Worm (Caenorhabditis elegans) whole organism, L2 larva: ENCODE data around the gene F31B9.3.

ENCODE experiments used
- F13H6.1 ChIP-seq: sonication (generic microtip); optimal IDR thresholded peaks from 2 replicates; lab custom pipeline; 2016; ENCODE audit warnings: missing genetic modification characterization, missing compliant biosample characterization
- Y55F3AM.14 ChIP-seq: fragments of 200-800 bp; sonication (Bioruptor generic); optimal IDR thresholded peaks from 2 replicates; lab custom pipeline; 2018; ENCODE audit warnings: mild to moderate bottlenecking, missing genetic modification characterization, missing compliant biosample characterization
- alr-1 ChIP-seq: fragments of 150-350 bp; optimal IDR thresholded peaks from 2 replicates; lab custom pipeline; 2014; ENCODE audit warnings: missing biosample characterization, missing genetic modification characterization
- aly-2 ChIP-seq: fragments of 150-350 bp; optimal IDR thresholded peaks from 2 replicates; lab custom pipeline; 2014; ENCODE audit warnings: missing biosample characterization, missing genetic modification characterization
- ama-1 ChIP-seq: fragments of 150-350 bp; optimal IDR thresholded peaks from 2 replicates; lab custom pipeline; 2018; ENCODE audit warnings: inconsistent platforms
- ceh-82 ChIP-seq: fragments of 150-350 bp; optimal IDR thresholded peaks from 2 replicates; lab custom pipeline; 2014; ENCODE audit warnings: missing biosample characterization, missing genetic modification characterization
- dmd-4 ChIP-seq: sonication (generic microtip); optimal IDR thresholded peaks from 2 replicates; lab custom pipeline; 2017; ENCODE audit warnings: missing biosample characterization, missing genetic modification characterization
- egl-27 ChIP-seq: sonication (generic microtip); optimal IDR thresholded peaks from 3 replicates; lab custom pipeline; 2017; ENCODE audit warnings: missing biosample characterization, missing genetic modification reagents, missing genetic modification characterization
- elt-3 ChIP-seq: sonication (generic microtip); optimal IDR thresholded peaks from 2 replicates; lab custom pipeline; 2017; ENCODE audit warnings: missing biosample characterization, missing genetic modification characterization
- fos-1 ChIP-seq: fragments of 150-350 bp; optimal IDR thresholded peaks from 2 replicates; lab custom pipeline; 2014; ENCODE audit warnings: missing biosample characterization, missing genetic modification characterization
- gmeb-1 ChIP-seq: fragments of 150-350 bp; optimal IDR thresholded peaks from 2 replicates; lab custom pipeline; 2014; ENCODE audit warnings: missing biosample characterization, missing genetic modification characterization
- lin-11 ChIP-seq: fragments of 150-350 bp; sonication (generic microtip); optimal IDR thresholded peaks from 2 replicates; lab custom pipeline; 2014; ENCODE audit warnings: missing biosample characterization, missing genetic modification characterization, inconsistent platforms, mixed read lengths
- lin-13 ChIP-seq: fragments of 150-350 bp; optimal IDR thresholded peaks from 2 replicates; lab custom pipeline; 2014; ENCODE audit warnings: missing biosample characterization, missing genetic modification reagents, missing genetic modification characterization
- lin-39 ChIP-seq: fragments of 150-350 bp; optimal IDR thresholded peaks from 2 replicates; lab custom pipeline; 2014; ENCODE audit warnings: missing biosample characterization, missing genetic modification reagents, missing genetic modification characterization
- lsy-2 ChIP-seq, 2 experiments: fragments of 150-350 bp in 1 of 2; sonication (generic microtip) in 1 of 2; optimal IDR thresholded peaks; 2 replicates each; lab custom pipeline; 2014 to 2017; ENCODE audit warnings: missing biosample characterization in 2 of 2, missing genetic modification characterization in 2 of 2
- mab-5 ChIP-seq: fragments of 150-350 bp; optimal IDR thresholded peaks from 2 replicates; lab custom pipeline; 2014; ENCODE audit warnings: missing biosample characterization, missing genetic modification characterization
- mdl-1 ChIP-seq, 2 experiments: fragments of 150-350 bp in 1 of 2; sonication (generic microtip) in 1 of 2; optimal IDR thresholded peaks; 2 replicates each; lab custom pipeline; 2017; ENCODE audit warnings: missing biosample characterization in 2 of 2, missing genetic modification characterization in 2 of 2
- nhr-10 ChIP-seq: sonication (generic microtip); optimal IDR thresholded peaks from 2 replicates; lab custom pipeline; 2017; ENCODE audit warnings: missing biosample characterization, missing genetic modification characterization
- nhr-11 ChIP-seq: fragments of 150-350 bp; optimal IDR thresholded peaks from 2 replicates; lab custom pipeline; 2014; ENCODE audit warnings: missing biosample characterization, missing genetic modification characterization
- nhr-12 ChIP-seq: fragments of 150-350 bp; optimal IDR thresholded peaks from 2 replicates; lab custom pipeline; 2014; ENCODE audit warnings: missing biosample characterization, missing genetic modification characterization
- nhr-129 ChIP-seq: fragments of 150-350 bp; optimal IDR thresholded peaks from 2 replicates; lab custom pipeline; 2014; ENCODE audit warnings: missing biosample characterization, missing genetic modification characterization
- nhr-21 ChIP-seq: fragments of 150-350 bp; optimal IDR thresholded peaks from 2 replicates; lab custom pipeline; 2014; ENCODE audit warnings: missing biosample characterization, missing genetic modification characterization
- nhr-23 ChIP-seq: fragments of 150-350 bp; optimal IDR thresholded peaks from 2 replicates; lab custom pipeline; 2014; ENCODE audit warnings: missing biosample characterization, missing genetic modification reagents, missing genetic modification characterization
- nhr-237 ChIP-seq: fragments of 150-350 bp; optimal IDR thresholded peaks from 2 replicates; lab custom pipeline; 2014; ENCODE audit warnings: missing biosample characterization, missing genetic modification characterization
- nhr-6 ChIP-seq: fragments of 150-350 bp; optimal IDR thresholded peaks from 2 replicates; lab custom pipeline; 2014; ENCODE audit warnings: missing biosample characterization, missing genetic modification characterization
- nhr-77 ChIP-seq: fragments of 150-350 bp; optimal IDR thresholded peaks from 2 replicates; lab custom pipeline; 2014; ENCODE audit warnings: missing biosample characterization, missing genetic modification characterization
- skn-1 ChIP-seq: sonication (generic microtip); optimal IDR thresholded peaks from 2 replicates; lab custom pipeline; 2017; ENCODE audit warnings: missing biosample characterization, missing genetic modification characterization
- snpc-4 ChIP-seq: fragments of 150-350 bp; optimal IDR thresholded peaks from 2 replicates; lab custom pipeline; 2014; ENCODE audit warnings: missing biosample characterization, missing genetic modification characterization
- unc-39 ChIP-seq: fragments of 150-350 bp; optimal IDR thresholded peaks from 2 replicates; lab custom pipeline; 2014; ENCODE audit warnings: missing biosample characterization, missing genetic modification characterization
- unc-55 ChIP-seq: fragments of 150-350 bp; sonication (generic microtip); optimal IDR thresholded peaks from 3 replicates; lab custom pipeline; 2014; ENCODE audit warnings: missing biosample characterization, missing genetic modification reagents, missing genetic modification characterization
- unc-62 ChIP-seq: fragments of 150-350 bp; optimal IDR thresholded peaks from 2 replicates; lab custom pipeline; 2014; ENCODE audit warnings: missing biosample characterization, missing genetic modification reagents, missing genetic modification characterization
- zag-1 ChIP-seq: fragments of 150-350 bp; optimal IDR thresholded peaks from 2 replicates; lab custom pipeline; 2014; ENCODE audit warnings: missing biosample characterization, missing genetic modification characterization
- ztf-11 ChIP-seq: sonication (generic microtip); optimal IDR thresholded peaks from 2 replicates; lab custom pipeline; 2017; ENCODE audit warnings: missing biosample characterization, missing genetic modification characterization
- ztf-4 ChIP-seq: fragments of 150-350 bp; optimal IDR thresholded peaks from 2 replicates; lab custom pipeline; 2014; ENCODE audit warnings: missing biosample characterization, missing genetic modification characterization

F31B9.3 gene

DNA sequence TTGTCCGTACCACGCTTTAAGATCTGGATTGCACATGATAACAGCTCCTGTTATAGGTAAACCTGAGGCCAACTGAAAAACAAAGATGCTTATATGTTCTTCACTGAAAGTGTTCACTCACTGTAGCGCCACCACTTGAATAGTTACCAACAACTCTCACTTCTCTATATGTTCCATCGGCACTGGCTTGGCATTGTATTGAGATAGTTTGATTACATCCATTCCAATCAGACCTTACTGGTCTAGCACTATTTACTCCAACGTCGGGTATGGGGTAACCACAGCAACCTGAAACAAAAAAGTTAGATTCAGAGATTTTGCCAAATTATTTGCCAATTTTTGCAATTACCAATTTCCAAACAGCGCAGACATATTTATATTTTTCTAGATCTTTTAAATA lies 7.8 kb upstream of the F31B9.3 start:
- TF ChIP-seq aly-2 (tag; lab: Kevin White, UChicago) (no peak), elt-3 (no peak), Y55F3AM.14 (no peak), zag-1 (tag; lab: Kevin White, UChicago) (no peak), lin-13 (no peak), fos-1 (tag; lab: Kevin White, UChicago) (no peak), nhr-129 (tag; lab: Kevin White, UChicago) (no peak), ztf-4 (tag; lab: Kevin White, UChicago) (no peak), unc-39 (no peak), alr-1 (no peak), mdl-1 (tag; optimal IDR thresholded peaks at IDR 0.05; lab: Kevin White, UChicago) (no peak), skn-1 (no peak), snpc-4 (tag; lab: Kevin White, UChicago) (no peak), lin-39 (tag; lab: Kevin White, UChicago) (no peak), nhr-6 (tag; lab: Kevin White, UChicago) (no peak)

DNA sequence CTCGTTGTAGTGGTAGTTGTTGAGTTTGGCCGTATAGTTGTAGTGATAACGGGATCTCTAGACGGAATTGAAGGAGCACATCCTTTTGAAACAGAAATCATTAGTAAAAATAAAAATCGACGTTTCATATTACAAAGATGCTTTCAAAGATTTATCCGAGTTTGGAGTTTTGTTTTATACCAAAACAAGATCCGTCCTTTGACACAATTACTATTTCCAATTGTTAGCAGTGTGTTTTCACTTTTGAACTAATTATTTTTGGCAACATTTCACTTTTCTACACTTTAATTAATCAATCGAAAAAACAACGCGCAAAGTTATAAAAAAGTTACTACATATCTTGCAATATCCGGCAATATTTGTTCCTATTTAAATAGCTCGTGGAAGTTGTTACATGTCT lies 6.5 kb upstream of the F31B9.3 start, which contains the start of the genes F31B9.4 and F31B9.2:
F31B9.4 (minus strand) TSS at position 101 of the 400 bp plus-strand sequence.
F31B9.2 (plus strand) TSS at position 368 of the 400 bp plus-strand sequence.
- TF ChIP-seq ceh-82 (tag; lab: Kevin White, UChicago) (no peak), Y55F3AM.14 (no peak), F13H6.1 (tag; lab: Kevin White, UChicago) (no peak), nhr-12 (tag; lab: Kevin White, UChicago) (no peak), nhr-10 (tag; lab: Kevin White, UChicago) (no peak), unc-55 (no peak), alr-1 (no peak), dmd-4 (tag; lab: Kevin White, UChicago) (no peak), mab-5 (tag; lab: Kevin White, UChicago) (no peak), nhr-6 (tag; lab: Kevin White, UChicago) (no peak), egl-27 (no peak), ztf-11 (tag; lab: Kevin White, UChicago) (no peak), aly-2 (tag; lab: Kevin White, UChicago) (no peak), lin-13 (no peak)

DNA sequence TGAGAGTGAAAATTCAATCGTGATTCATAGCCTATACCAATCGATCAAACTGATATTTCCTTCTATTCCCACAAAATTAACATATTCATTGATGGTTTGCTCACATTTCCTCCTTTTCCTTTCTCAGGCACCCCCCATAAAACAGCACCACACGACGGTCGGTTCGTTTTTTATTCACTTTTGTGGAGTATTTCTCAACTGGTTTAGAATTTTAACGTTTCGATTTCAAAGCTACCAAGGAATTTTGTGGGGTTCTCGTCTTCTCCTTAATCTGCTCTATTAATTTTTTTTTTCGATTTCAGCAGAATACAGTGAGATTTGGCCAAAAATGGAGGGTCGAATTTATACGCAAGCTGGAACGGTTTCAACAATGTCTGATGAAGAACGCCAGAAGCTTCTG lies 4.2 kb upstream of the F31B9.3 start, which contains the start of gene F31B9.7:
F31B9.7 (plus strand) TSS at position 301 of the 400 bp plus-strand sequence.
- TF ChIP-seq nhr-21 (tag; lab: Kevin White, UChicago) (no peak), unc-39 (no peak), lin-13 (no peak), lsy-2 (tag; optimal IDR thresholded peaks at IDR 0.05; lab: Kevin White, UChicago) (no peak), unc-62 (no peak), nhr-11 (no peak), lin-39 (tag; lab: Kevin White, UChicago) (no peak), ama-1 (lab: Kevin White, UChicago) (no peak), aly-2 (tag; lab: Kevin White, UChicago) (no peak), nhr-23 (tag; lab: Kevin White, UChicago) (no peak), nhr-237 (tag; lab: Kevin White, UChicago) (no peak), zag-1 (tag; lab: Kevin White, UChicago) (no peak), lin-11 (tag; lab: Kevin White, UChicago) (no peak)
- TF ChIP-seq, all 48 proteins: peak for 0

DNA sequence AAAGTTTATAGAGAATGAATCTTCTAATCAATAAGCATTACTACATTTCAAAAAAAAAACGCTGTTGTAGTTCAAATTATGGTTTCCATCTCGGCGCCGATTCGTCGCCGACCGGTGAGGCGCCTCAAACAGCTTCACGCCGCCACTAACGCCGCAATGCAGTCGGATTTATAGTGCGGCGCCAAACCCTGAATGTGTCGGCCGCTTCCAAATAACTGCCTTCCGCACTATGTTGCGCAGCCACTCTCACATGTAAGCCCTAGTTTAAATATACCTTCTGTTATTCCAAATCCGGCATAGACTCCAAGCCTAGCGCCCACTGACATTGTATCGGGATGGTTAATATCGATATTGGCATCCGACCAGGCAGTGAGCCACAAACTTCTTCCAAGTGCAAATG lies 9.3 kb downstream of the F31B9.3 start:
- TF ChIP-seq ztf-11 (tag; lab: Kevin White, UChicago) (no peak), mdl-1 (tag; optimal IDR thresholded peaks at IDR 0.05; lab: Kevin White, UChicago) (no peak), nhr-12 (tag; lab: Kevin White, UChicago) (no peak), lin-13 (no peak), unc-55 (no peak), elt-3 (no peak), mab-5 (tag; lab: Kevin White, UChicago) (no peak)

DNA sequence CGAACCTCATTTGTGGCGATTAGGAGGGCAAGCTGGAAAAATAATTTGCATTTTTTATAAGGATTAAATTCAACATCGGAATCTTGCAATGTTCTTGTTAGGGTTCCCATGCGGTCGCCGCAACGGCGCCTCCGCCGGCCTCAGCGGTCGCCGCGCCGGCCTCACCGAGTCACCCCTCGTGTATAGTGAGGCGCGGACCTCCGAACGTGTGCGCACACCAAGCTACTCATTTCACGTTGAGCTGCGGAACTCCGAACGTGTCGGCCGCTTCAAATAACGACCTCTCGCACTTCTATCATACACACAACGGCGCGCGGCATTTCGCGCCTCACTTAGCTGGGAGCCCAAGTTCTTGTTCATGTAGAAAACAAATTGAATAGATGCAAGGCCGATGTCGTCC lies 14.3 kb downstream of the F31B9.3 start:
- TF ChIP-seq ztf-11 (tag; lab: Kevin White, UChicago) (no peak), Y55F3AM.14 (no peak), gmeb-1 (tag; lab: Kevin White, UChicago) (no peak), dmd-4 (tag; lab: Kevin White, UChicago) (no peak), nhr-77 (tag; lab: Kevin White, UChicago) (no peak)
